Fruit fly (Drosophila melanogaster) Kc167 (cell line): ENCODE data around the gene Elp1.

Experiments used
- Myc ChIP-seq: fragments of >200 bp; optimal IDR thresholded peaks from 2 replicates; lab custom pipeline; 2017; ENCODE audit warnings: missing external identifiers
- Sin3A ChIP-seq: fragments of >200 bp; optimal IDR thresholded peaks from 2 replicates; lab custom pipeline; 2018; ENCODE audit warnings: missing external identifiers
- h ChIP-seq: fragments of >200 bp; optimal IDR thresholded peaks from 3 replicates; lab custom pipeline; 2018; ENCODE audit warnings: missing external identifiers
- psq ChIP-seq: fragments of >200 bp; optimal IDR thresholded peaks from 2 replicates; lab custom pipeline; 2017; ENCODE audit warnings: missing external identifiers
- ttk ChIP-seq: sonication (Bioruptor generic); optimal IDR thresholded peaks from 2 replicates; lab custom pipeline; 2017; ENCODE audit warnings: missing external identifiers

DNA sequence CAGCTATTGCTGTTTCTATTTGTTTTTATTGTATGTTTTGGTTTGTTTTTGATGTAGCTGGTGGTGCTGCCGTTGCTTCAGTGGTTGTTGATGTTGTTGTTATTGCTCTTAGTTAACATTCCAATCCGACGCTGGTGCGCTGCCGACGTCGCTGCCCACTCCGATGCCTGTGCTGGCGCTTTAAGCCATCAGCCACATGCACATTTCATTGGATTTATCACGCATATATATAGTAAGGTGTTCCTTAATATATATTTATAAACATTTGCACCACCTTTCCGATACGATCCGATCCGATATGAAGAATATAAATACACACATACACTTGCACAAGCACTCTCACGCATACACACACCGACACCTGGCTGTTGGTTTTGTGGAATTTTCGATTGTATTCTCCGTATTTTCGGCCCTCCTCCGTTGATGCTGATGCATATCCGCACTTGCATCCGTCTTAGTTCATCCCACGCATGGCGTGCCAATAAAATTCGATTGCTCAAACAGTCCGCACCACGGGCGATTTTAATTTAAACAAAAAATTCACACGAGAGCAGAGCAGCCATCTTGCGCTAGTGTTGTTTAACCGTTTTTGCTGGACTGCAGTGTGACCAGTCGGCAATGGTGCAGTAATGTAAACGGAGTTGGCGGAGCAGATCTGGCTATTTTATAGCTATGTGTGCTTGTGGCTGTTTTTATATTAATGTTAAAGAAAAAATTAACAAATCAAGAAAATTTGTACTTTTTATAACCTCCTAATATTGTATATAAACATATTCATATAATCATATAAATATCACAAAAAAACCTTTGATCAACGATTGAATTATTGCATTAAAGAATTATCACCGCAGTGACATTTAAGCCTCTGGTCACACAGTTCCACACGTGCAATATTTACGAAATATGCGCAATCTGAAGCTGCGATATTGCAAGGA lies at the start of gene Elp1, which contains the start of gene Csk:
- TF ChIP-seq Myc (lab: Kevin White, UChicago) (no peak), psq (lab: Kevin White, UChicago) (no peak), h (lab: Kevin White, UChicago) (no peak), ttk (no peak), Sin3A (lab: Kevin White, UChicago) (no peak)
